Fruit fly (Drosophila melanogaster) whole organism, embryonic: ENCODE results near the gene Klp64D.

Source experiments
- B-H1 ChIP-seq: fragments of 200-800 bp; sonication (Bioruptor generic); IDR thresholded peaks from 3 replicates; pipeline ENCODE4 v1.3.6; 2022; ENCODE audit warnings: missing biosample characterization, missing genetic modification characterization
- CG12391 ChIP-seq: fragments of 200-800 bp; sonication (Bioruptor generic); optimal IDR thresholded peaks from 3 replicates; lab custom pipeline; 2018; ENCODE audit warnings: missing biosample characterization, mild to moderate bottlenecking, missing genetic modification characterization, moderate library complexity
- CG13287 ChIP-seq: fragments of 200-800 bp; sonication (Bioruptor generic); IDR thresholded peaks from 2 replicates; pipeline ENCODE4 v1.3.6; 2022; ENCODE audit warnings: missing biosample characterization, missing genetic modification characterization; ENCODE audit not compliant: partially characterized antibody
- CG15073 ChIP-seq: fragments of 200-800 bp; sonication (Bioruptor generic); optimal IDR thresholded peaks from 2 replicates; lab custom pipeline; 2016; ENCODE audit warnings: missing biosample characterization, missing genetic modification characterization
- CG15601 ChIP-seq: fragments of 200-800 bp; sonication (Bioruptor generic); optimal IDR thresholded peaks from 3 replicates; lab custom pipeline; 2019; ENCODE audit warnings: missing biosample characterization, mild to moderate bottlenecking, missing genetic modification characterization, moderate library complexity
- CG1603 ChIP-seq: fragments of 200-800 bp; sonication (Bioruptor generic); optimal IDR thresholded peaks from 2 replicates; lab custom pipeline; 2019; ENCODE audit warnings: missing biosample characterization, mild to moderate bottlenecking, missing genetic modification characterization, moderate library complexity
- CG17186 ChIP-seq: fragments of 200-800 bp; sonication (Bioruptor generic); optimal IDR thresholded peaks from 3 replicates; lab custom pipeline; 2017; ENCODE audit warnings: missing biosample characterization, missing genetic modification reagents, missing genetic modification characterization
- CG17568 ChIP-seq: fragments of 200-800 bp; sonication (Bioruptor generic); optimal IDR thresholded peaks from 2 replicates; lab custom pipeline; 2018; ENCODE audit warnings: missing biosample characterization, mild to moderate bottlenecking, missing genetic modification characterization, moderate library complexity
- CG31224 ChIP-seq: fragments of 200-800 bp; sonication (Bioruptor generic); IDR thresholded peaks from 2 replicates; pipeline ENCODE4 v1.3.6; 2022; ENCODE audit warnings: missing biosample characterization, missing genetic modification characterization
- CG3847 ChIP-seq: fragments of 200-800 bp; sonication (Bioruptor generic); IDR thresholded peaks from 2 replicates; pipeline ENCODE4 v1.3.6; 2022; ENCODE audit warnings: missing biosample characterization, missing genetic modification characterization
- CG4707 ChIP-seq: fragments of 200-800 bp; sonication (Bioruptor generic); optimal IDR thresholded peaks from 2 replicates; lab custom pipeline; 2018; ENCODE audit warnings: missing biosample characterization, mild to moderate bottlenecking, missing genetic modification characterization, moderate library complexity
- CG4854 ChIP-seq: fragments of 200-800 bp; sonication (Bioruptor generic); optimal IDR thresholded peaks from 2 replicates; lab custom pipeline; 2016; ENCODE audit warnings: missing biosample characterization, missing genetic modification characterization, inconsistent platforms
- CG5953 ChIP-seq: fragments of 200-800 bp; sonication (Bioruptor generic); IDR thresholded peaks from 2 replicates; pipeline ENCODE4 v1.3.6; 2022; ENCODE audit warnings: missing biosample characterization, missing genetic modification characterization
- CG6654 ChIP-seq: fragments of 200-800 bp; sonication (Bioruptor generic); optimal IDR thresholded peaks from 2 replicates; lab custom pipeline; 2017; ENCODE audit warnings: missing biosample characterization, mild to moderate bottlenecking, missing genetic modification characterization
- CG8359 ChIP-seq: fragments of 200-800 bp; sonication (Bioruptor generic); optimal IDR thresholded peaks from 2 replicates; lab custom pipeline; 2017; ENCODE audit warnings: missing biosample characterization, mild to moderate bottlenecking, missing genetic modification characterization, borderline replicate concordance
- Deaf1 ChIP-seq: fragments of 200-800 bp; optimal IDR thresholded peaks from 3 replicates; lab custom pipeline; 2019; ENCODE audit warnings: missing biosample characterization, mild to moderate bottlenecking, missing genetic modification characterization, moderate library complexity
- H2.0 ChIP-seq: fragments of 200-800 bp; sonication (Bioruptor generic); IDR thresholded peaks from 2 replicates; pipeline ENCODE4 v1.3.6; 2022; ENCODE audit warnings: missing biosample characterization, missing genetic modification characterization
- HLH3B ChIP-seq: fragments of 200-800 bp; sonication (Bioruptor generic); IDR thresholded peaks from 2 replicates; pipeline ENCODE4 v1.3.6; 2022; ENCODE audit warnings: missing biosample characterization, missing genetic modification characterization
- HLH54F ChIP-seq: fragments of 200-800 bp; sonication (Bioruptor generic); optimal IDR thresholded peaks from 3 replicates; lab custom pipeline; 2016; ENCODE audit warnings: missing biosample characterization, missing genetic modification characterization
- Hmr ChIP-seq: fragments of 200-800 bp; sonication (Bioruptor generic); optimal IDR thresholded peaks from 3 replicates; lab custom pipeline; 2017; ENCODE audit warnings: mild to moderate bottlenecking, missing biosample characterization, missing genetic modification reagents, missing genetic modification characterization
- Hr78 ChIP-seq, 2 experiments: fragments of 200-800 bp in 1 of 2; fragments of >200 bp in 1 of 2; sonication (Bioruptor generic) in 1 of 2; optimal IDR thresholded peaks; 2 replicates each; lab custom pipeline; 2017 to 2019; ENCODE audit warnings: missing biosample characterization in 2 of 2, missing genetic modification characterization in 2 of 2, mild to moderate bottlenecking in 1 of 2, moderate library complexity in 1 of 2
- Lpt ChIP-seq: fragments of >200 bp; optimal IDR thresholded peaks from 2 replicates; lab custom pipeline; 2018; ENCODE audit warnings: missing biosample characterization, missing genetic modification characterization
- Max ChIP-seq: fragments of 200-800 bp; sonication (Bioruptor generic); optimal IDR thresholded peaks from 2 replicates; lab custom pipeline; 2016; ENCODE audit warnings: missing biosample characterization, mild to moderate bottlenecking, missing genetic modification characterization
- Med ChIP-seq: fragments of 200-800 bp; sonication (Bioruptor generic); peaks from one replicate; lab custom pipeline; 2016; ENCODE audit warnings: missing biosample characterization, missing genetic modification characterization, mild to moderate bottlenecking, inconsistent platforms, moderate library complexity
- NC2α ChIP-seq: fragments of 200-800 bp; sonication (Bioruptor generic); optimal IDR thresholded peaks from 2 replicates; lab custom pipeline; 2016; ENCODE audit warnings: missing biosample characterization, missing genetic modification characterization
- Sry-β ChIP-seq: fragments of 200-800 bp; sonication (Bioruptor generic); optimal IDR thresholded peaks from 2 replicates; lab custom pipeline; 2018; ENCODE audit warnings: missing biosample characterization, mild to moderate bottlenecking, missing genetic modification characterization, moderate library complexity
- ac ChIP-seq: fragments of 200-800 bp; sonication (Bioruptor generic); optimal IDR thresholded peaks from 3 replicates; lab custom pipeline; 2017; ENCODE audit warnings: missing biosample characterization, mild to moderate bottlenecking, missing genetic modification characterization
- aop ChIP-seq: fragments of 200-800 bp; sonication (Bioruptor generic); IDR thresholded peaks from 2 replicates; pipeline ENCODE4 v1.3.6; 2022; ENCODE audit warnings: missing biosample characterization, missing genetic modification characterization
- corto ChIP-seq: fragments of 200-800 bp; sonication (Bioruptor generic); optimal IDR thresholded peaks from 2 replicates; lab custom pipeline; 2016; ENCODE audit warnings: missing biosample characterization, mild to moderate bottlenecking, missing genetic modification characterization, moderate library complexity
- croc ChIP-seq: fragments of 200-800 bp; sonication (Bioruptor generic); conservative IDR thresholded peaks from 3 replicates; pipeline ENCODE4 v1.3.6; 2022; ENCODE audit warnings: missing biosample characterization, missing genetic modification characterization
- dm ChIP-seq: fragments of 200-800 bp; sonication (Bioruptor generic); optimal IDR thresholded peaks from 3 replicates; lab custom pipeline; 2016; ENCODE audit warnings: missing biosample characterization, missing genetic modification characterization
- dysf ChIP-seq: fragments of 200-800 bp; sonication (Bioruptor generic); IDR thresholded peaks from 3 replicates; pipeline ENCODE4 v1.3.6; 2022; ENCODE audit warnings: missing biosample characterization, missing genetic modification characterization
- ems ChIP-seq: fragments of 200-800 bp; sonication (Bioruptor generic); optimal IDR thresholded peaks from 3 replicates; lab custom pipeline; 2016; ENCODE audit warnings: missing biosample characterization, missing genetic modification characterization
- eyg ChIP-seq: fragments of 200-800 bp; sonication (Bioruptor generic); optimal IDR thresholded peaks from 3 replicates; lab custom pipeline; 2016; ENCODE audit warnings: missing biosample characterization, missing genetic modification characterization
- ham ChIP-seq: fragments of 200-800 bp; sonication (Bioruptor generic); IDR thresholded peaks from 2 replicates; pipeline ENCODE4 v1.3.6; 2022; ENCODE audit warnings: missing biosample characterization, missing genetic modification characterization
- knrl ChIP-seq: fragments of 200-800 bp; sonication (Bioruptor generic); IDR thresholded peaks from 3 replicates; pipeline ENCODE4 v1.3.6; 2022; ENCODE audit warnings: missing biosample characterization, missing genetic modification characterization; ENCODE audit not compliant: partially characterized antibody
- lov ChIP-seq, 2 experiments: fragments of 200-800 bp in 1 of 2; fragments of >200 bp in 1 of 2; sonication (Bioruptor generic) in 1 of 2; IDR thresholded peaks in 1 of 2; optimal IDR thresholded peaks in 1 of 2; 2 replicates in 1 of 2; 3 replicates in 1 of 2; pipeline versions ENCODE4 v1.3.6 to Lab custom; 2017 to 2022; ENCODE audit warnings: missing biosample characterization in 1 of 2, missing genetic modification characterization in 1 of 2
- maf-S ChIP-seq: fragments of 200-800 bp; sonication (Bioruptor generic); optimal IDR thresholded peaks from 2 replicates; lab custom pipeline; 2016; ENCODE audit warnings: missing biosample characterization, missing genetic modification characterization
- mld ChIP-seq: fragments of 200-800 bp; sonication (Bioruptor generic); IDR thresholded peaks from 3 replicates; pipeline ENCODE4 v1.3.6; 2022; ENCODE audit warnings: missing biosample characterization, missing genetic modification characterization; ENCODE audit not compliant: partially characterized antibody
- odd ChIP-seq: fragments of 200-800 bp; sonication (Bioruptor generic); optimal IDR thresholded peaks from 2 replicates; lab custom pipeline; 2017; ENCODE audit warnings: missing biosample characterization, mild to moderate bottlenecking, missing genetic modification characterization
- org-1 ChIP-seq: fragments of 200-800 bp; sonication (Bioruptor generic); optimal IDR thresholded peaks from 2 replicates; lab custom pipeline; 2017; ENCODE audit warnings: missing biosample characterization, missing genetic modification characterization
- otp ChIP-seq: fragments of 200-800 bp; sonication (Bioruptor generic); IDR thresholded peaks from 3 replicates; pipeline ENCODE4, ENCODE4 v1.3.6; 2022; ENCODE audit warnings: missing biosample characterization, missing genetic modification characterization
- prd ChIP-seq, 3 experiments: fragments of >200 bp in 2 of 3; fragments of 200-800 bp in 1 of 3; sonication (Bioruptor generic) in 1 of 3; optimal IDR thresholded peaks in 2 of 3; IDR thresholded peaks in 1 of 3; 2 replicates in 2 of 3; 3 replicates in 1 of 3; pipeline versions ENCODE4 v1.3.6 to Lab custom; 2017 to 2022; ENCODE audit warnings: missing biosample characterization in 1 of 3, missing genetic modification characterization in 1 of 3
- ro ChIP-seq: fragments of 200-800 bp; sonication (Bioruptor generic); IDR thresholded peaks from 2 replicates; pipeline ENCODE4 v1.3.6; 2022; ENCODE audit warnings: missing biosample characterization, missing genetic modification characterization
- sc ChIP-seq, 3 experiments: fragments of >200 bp in 2 of 3; fragments of 200-800 bp in 1 of 3; sonication (Bioruptor generic) in 1 of 3; optimal IDR thresholded peaks; 2 replicates in 2 of 3; 3 replicates in 1 of 3; lab custom pipeline; 2017; ENCODE audit warnings: mild to moderate bottlenecking in 1 of 3, missing biosample characterization in 1 of 3, missing genetic modification characterization in 1 of 3, missing genetic modification reagents in 1 of 3
- tx ChIP-seq: fragments of 200-800 bp; sonication (Bioruptor generic); optimal IDR thresholded peaks from 2 replicates; lab custom pipeline; 2016; ENCODE audit warnings: missing biosample characterization, missing genetic modification characterization
- zf30C ChIP-seq: fragments of 200-800 bp; sonication (Bioruptor generic); optimal IDR thresholded peaks from 3 replicates; lab custom pipeline; 2018; ENCODE audit warnings: missing biosample characterization, mild to moderate bottlenecking, missing genetic modification characterization

Gene Klp64D

dm6 chr3L:5355074-5355790, 4.0 kb downstream of the Klp64D start, which contains the start of gene CG46456 (continued):
- peak; percentile 76 for TF ChIP-seq ac (GFP tag; lab: Kevin White, UChicago)
- no peak for TF ChIP-seq prd (optimal IDR thresholded peaks at IDR 0.05; lab: Kevin White, UChicago)
- peak; percentile 93 for TF ChIP-seq prd (GFP tag; IDR thresholded peaks at IDR 0.05; lab: Robert Waterston, UW)
- no peak for TF ChIP-seq sc (optimal IDR thresholded peaks at IDR 0.05; lab: Kevin White, UChicago)
- peak; percentile 85 for TF ChIP-seq sc (GFP tag; optimal IDR thresholded peaks at IDR 0.05; lab: Kevin White, UChicago)
- peak; percentile 67 for TF ChIP-seq CG1603 (tag; lab: Kevin White, UChicago)
- TF ChIP-seq dysf (GFP tag; lab: Robert Waterston, UW), result peak; percentile 96
- TF ChIP-seq aop (GFP tag; lab: Robert Waterston, UW), result no peak
- peak; percentile 22 for TF ChIP-seq tx (GFP tag; lab: Kevin White, UChicago)
- TF ChIP-seq Deaf1 (tag; lab: Kevin White, UChicago), result peak; percentile 99
- TF ChIP-seq CG12391 (tag; lab: Kevin White, UChicago), result peak; percentile 98
- peak; percentile 89 for TF ChIP-seq Max (GFP tag; lab: Kevin White, UChicago)
- peak; percentile 96 for TF ChIP-seq Hmr (GFP tag; lab: Kevin White, UChicago)
- TF ChIP-seq Lpt (GFP tag; lab: Kevin White, UChicago), result no peak
- TF ChIP-seq zf30C (GFP tag; lab: Kevin White, UChicago), result no peak
- TF ChIP-seq CG6654 (GFP tag; lab: Kevin White, UChicago), result peak; percentile 73
- TF ChIP-seq CG15073, result no peak
- peak; percentile 94 for TF ChIP-seq CG15601 (tag; lab: Kevin White, UChicago)
- peak; percentile 86 for TF ChIP-seq CG31224 (GFP tag; lab: Robert Waterston, UW)
- peak; percentile 2 for TF ChIP-seq dm (GFP tag; lab: Kevin White, UChicago)
- peak; percentile 76 for TF ChIP-seq otp (GFP tag; lab: Robert Waterston, UW)
- peak; percentile 63 for TF ChIP-seq HLH54F (GFP tag; lab: Kevin White, UChicago)
- peak; percentile 25 for TF ChIP-seq eyg
- TF ChIP-seq CG5953 (GFP tag; lab: Robert Waterston, UW), result peak; percentile 66; the same call in 1 of the 2 replicates
- TF ChIP-seq org-1, result peak; percentile 91
- TF ChIP-seq knrl (GFP tag; lab: Robert Waterston, UW), result no peak
- peak; percentile 95 for TF ChIP-seq CG17568
- peak; percentile 47 for TF ChIP-seq Sry-β (GFP tag; lab: Kevin White, UChicago)
- peak; percentile 78 for TF ChIP-seq ems (GFP tag; lab: Kevin White, UChicago)
- peak; percentile 94 for TF ChIP-seq odd
- TF ChIP-seq HLH3B, result peak; percentile 93
- peak; percentile 85 for TF ChIP-seq croc
- peak; percentile 40 for TF ChIP-seq NC2α (GFP tag; lab: Kevin White, UChicago)
- peak; percentile 19 for TF ChIP-seq CG17186 (GFP tag; lab: Kevin White, UChicago)
- TF ChIP-seq CG4854 (GFP tag; lab: Kevin White, UChicago), result peak; percentile 76
- peak; percentile 67 for TF ChIP-seq CG13287 (GFP tag; lab: Robert Waterston, UW)
- peak; percentile 89 for TF ChIP-seq CG3847 (GFP tag; lab: Robert Waterston, UW)
- peak; percentile 84 for TF ChIP-seq B-H1
- TF ChIP-seq corto (GFP tag; lab: Kevin White, UChicago), result peak; percentile 61
- TF ChIP-seq Med (GFP tag; lab: Kevin White, UChicago), result peak; percentile 90
- no peak for TF ChIP-seq lov (optimal IDR thresholded peaks at IDR 0.05; lab: Kevin White, UChicago)
- TF ChIP-seq lov (GFP tag; IDR thresholded peaks at IDR 0.05; lab: Robert Waterston, UW), result peak; percentile 83; the same call in 2 of the 3 replicates
- peak; percentile 88 for TF ChIP-seq H2.0
- TF ChIP-seq CG4707 (GFP tag; lab: Kevin White, UChicago), result peak; percentile 78
- TF ChIP-seq ham (GFP tag; lab: Robert Waterston, UW), result no peak
- peak; percentile 47 for TF ChIP-seq maf-S
- TF ChIP-seq ro (GFP tag; lab: Robert Waterston, UW), result peak; percentile 45; the same call in 1 of the 2 replicates
- no peak for TF ChIP-seq mld (GFP tag; lab: Robert Waterston, UW)
- peak; percentile 88 for TF ChIP-seq CG8359 (GFP tag; lab: Kevin White, UChicago)
- peak in 1 of 2 experiments; percentile 84 for TF ChIP-seq Hr78 (GFP tag; optimal IDR thresholded peaks at IDR 0.05; lab: Kevin White, UChicago)
